Fruit fly (Drosophila melanogaster) whole organism, prepupa: ENCODE measurements around the gene RpS28b.

Source experiments
- CG11902 ChIP-seq: fragments of 200-800 bp; sonication (Bioruptor generic); optimal IDR thresholded peaks from 3 replicates; lab custom pipeline; 2016; ENCODE audit warnings: missing biosample characterization, missing genetic modification characterization
- CG1621 ChIP-seq: fragments of 200-800 bp; sonication (Bioruptor generic); optimal IDR thresholded peaks from 3 replicates; lab custom pipeline; 2018; ENCODE audit warnings: missing biosample characterization, mild to moderate bottlenecking, missing genetic modification characterization
- CG6792 ChIP-seq: fragments of 200-800 bp; sonication (Bioruptor generic); optimal IDR thresholded peaks from 3 replicates; lab custom pipeline; 2016; ENCODE audit warnings: missing biosample characterization, missing genetic modification characterization
- CG6808 ChIP-seq: fragments of 200-800 bp; sonication (Bioruptor generic); optimal IDR thresholded peaks from 3 replicates; lab custom pipeline; 2017; ENCODE audit warnings: missing biosample characterization, missing genetic modification characterization, mild to moderate bottlenecking, moderate library complexity, missing genetic modification reagents
- Ets21C ChIP-seq: fragments of 200-800 bp; sonication (Bioruptor generic); optimal IDR thresholded peaks from 3 replicates; lab custom pipeline; 2016; ENCODE audit warnings: missing biosample characterization, missing genetic modification characterization
- Hr4 ChIP-seq: fragments of 200-800 bp; sonication (Bioruptor generic); optimal IDR thresholded peaks from 3 replicates; lab custom pipeline; 2016; ENCODE audit warnings: missing biosample characterization, missing genetic modification characterization
- OdsH ChIP-seq: fragments of 200-800 bp; sonication (Bioruptor generic); optimal IDR thresholded peaks from 3 replicates; lab custom pipeline; 2016; ENCODE audit warnings: missing biosample characterization, missing genetic modification characterization
- Sox102F ChIP-seq: fragments of 200-800 bp; sonication (Bioruptor generic); optimal IDR thresholded peaks from 2 replicates; lab custom pipeline; 2016; ENCODE audit warnings: missing biosample characterization, mild to moderate bottlenecking, missing genetic modification characterization
- achi ChIP-seq: fragments of 200-800 bp; sonication (Bioruptor generic); optimal IDR thresholded peaks from 3 replicates; lab custom pipeline; 2016; ENCODE audit warnings: missing biosample characterization, missing genetic modification characterization
- lz ChIP-seq: fragments of 200-800 bp; sonication (Bioruptor generic); optimal IDR thresholded peaks from 3 replicates; lab custom pipeline; 2016; ENCODE audit warnings: missing biosample characterization, missing genetic modification characterization
- topi ChIP-seq: fragments of 200-800 bp; sonication (Bioruptor generic); optimal IDR thresholded peaks from 3 replicates; lab custom pipeline; 2016; ENCODE audit warnings: missing biosample characterization, missing genetic modification characterization

DNA sequence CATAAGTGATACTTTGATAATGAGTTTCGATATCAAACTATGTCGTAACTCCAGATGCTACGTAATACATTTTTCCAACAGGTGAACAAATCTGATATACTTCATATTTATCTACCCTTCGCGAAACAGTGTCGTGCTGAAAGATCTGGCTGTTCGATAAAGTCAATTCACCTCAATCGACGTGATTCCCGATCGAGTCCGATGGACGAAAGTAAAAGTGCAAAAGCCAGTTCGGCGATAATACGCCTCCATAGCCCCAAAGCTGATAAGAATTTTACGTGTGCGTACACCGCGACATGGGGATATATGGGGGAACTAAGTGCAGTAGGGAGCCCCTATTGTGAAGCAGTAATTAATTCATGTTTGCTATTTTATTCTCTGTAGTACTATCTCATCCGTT, 43.7 kb downstream of the RpS28b start:
- TF ChIP-seq lz (GFP tag; lab: Kevin White, UChicago) (no peak), CG1621 (tag; lab: Kevin White, UChicago) (no peak), OdsH (GFP tag; lab: Kevin White, UChicago) (no peak), Sox102F (GFP tag; lab: Kevin White, UChicago) (no peak), CG6792 (GFP tag; lab: Kevin White, UChicago) (no peak), achi (no peak), CG11902 (GFP tag; lab: Kevin White, UChicago) (no peak), Ets21C (no peak), CG6808 (no peak), Hr4 (no peak), topi (GFP tag; lab: Kevin White, UChicago) (no peak)
